Fruit fly (Drosophila melanogaster) whole organism, prepupa: ENCODE measurements around the gene rno.

Experiments
- Blimp-1 ChIP-seq: fragments of 200-800 bp; sonication (Bioruptor generic); optimal IDR thresholded peaks from 3 replicates; lab custom pipeline; 2017; ENCODE audit warnings: missing biosample characterization, missing genetic modification characterization, mild to moderate bottlenecking, moderate library complexity, missing genetic modification reagents
- CG10631 ChIP-seq: fragments of 200-800 bp; sonication (Bioruptor generic); optimal IDR thresholded peaks from 2 replicates; lab custom pipeline; 2016; ENCODE audit warnings: missing biosample characterization, missing genetic modification characterization
- CG10669 ChIP-seq: fragments of 200-800 bp; sonication (Bioruptor generic); optimal IDR thresholded peaks from 3 replicates; lab custom pipeline; 2018; ENCODE audit warnings: missing biosample characterization, mild to moderate bottlenecking, missing genetic modification characterization, moderate library complexity
- CG11294 ChIP-seq: fragments of 200-800 bp; sonication (Bioruptor generic); IDR thresholded peaks from 2 replicates; pipeline ENCODE4 v1.3.6; 2022; ENCODE audit warnings: missing biosample characterization, missing genetic modification characterization
- CG11762 ChIP-seq: fragments of 200-800 bp; sonication (Bioruptor generic); optimal IDR thresholded peaks from 3 replicates; lab custom pipeline; 2016; ENCODE audit warnings: missing biosample characterization, missing genetic modification characterization; ENCODE audit not compliant: insufficient read depth
- CG11902 ChIP-seq: fragments of 200-800 bp; sonication (Bioruptor generic); optimal IDR thresholded peaks from 3 replicates; lab custom pipeline; 2016; ENCODE audit warnings: missing biosample characterization, missing genetic modification characterization
- CG15336 ChIP-seq: fragments of 200-800 bp; sonication (Bioruptor generic); IDR thresholded peaks from 2 replicates; pipeline ENCODE4 v1.3.6; 2022; ENCODE audit warnings: missing biosample characterization, missing genetic modification characterization
- CG1621 ChIP-seq: fragments of 200-800 bp; sonication (Bioruptor generic); optimal IDR thresholded peaks from 3 replicates; lab custom pipeline; 2018; ENCODE audit warnings: missing biosample characterization, mild to moderate bottlenecking, missing genetic modification characterization
- CG16779 ChIP-seq: fragments of 200-800 bp; sonication (Bioruptor generic); optimal IDR thresholded peaks from 3 replicates; lab custom pipeline; 2017; ENCODE audit warnings: missing biosample characterization, mild to moderate bottlenecking, missing genetic modification characterization
- CG3032 ChIP-seq: fragments of 200-800 bp; optimal IDR thresholded peaks from 2 replicates; lab custom pipeline; 2019; ENCODE audit warnings: missing biosample characterization, mild to moderate bottlenecking, missing genetic modification characterization, moderate library complexity
- CG32006 ChIP-seq: fragments of 200-800 bp; sonication (Bioruptor generic); optimal IDR thresholded peaks from 3 replicates; lab custom pipeline; 2017; ENCODE audit warnings: missing biosample characterization, mild to moderate bottlenecking, missing genetic modification characterization
- CG34406 ChIP-seq: fragments of 200-800 bp; sonication (Bioruptor generic); optimal IDR thresholded peaks from 3 replicates; lab custom pipeline; 2016; ENCODE audit warnings: missing biosample characterization, missing genetic modification characterization
- CG3919 ChIP-seq: fragments of 200-800 bp; sonication (Bioruptor generic); optimal IDR thresholded peaks from 3 replicates; lab custom pipeline; 2016; ENCODE audit warnings: missing biosample characterization, missing genetic modification characterization
- CG4318 ChIP-seq: fragments of 200-800 bp; sonication (Bioruptor generic); optimal IDR thresholded peaks from 3 replicates; lab custom pipeline; 2017; ENCODE audit warnings: missing biosample characterization, mild to moderate bottlenecking, missing genetic modification characterization
- CG6163 ChIP-seq: fragments of 200-800 bp; sonication (Bioruptor generic); IDR thresholded peaks from 3 replicates; pipeline ENCODE4 v1.3.6; 2022; ENCODE audit warnings: missing biosample characterization, missing genetic modification characterization
- CG6276 ChIP-seq: fragments of 200-800 bp; sonication (Bioruptor generic); optimal IDR thresholded peaks from 2 replicates; lab custom pipeline; 2017; ENCODE audit warnings: missing biosample characterization, mild to moderate bottlenecking, missing genetic modification characterization
- CG6808 ChIP-seq: fragments of 200-800 bp; sonication (Bioruptor generic); optimal IDR thresholded peaks from 3 replicates; lab custom pipeline; 2017; ENCODE audit warnings: missing biosample characterization, missing genetic modification characterization, mild to moderate bottlenecking, moderate library complexity, missing genetic modification reagents
- CG6854 ChIP-seq: fragments of 200-800 bp; sonication (Bioruptor generic); optimal IDR thresholded peaks from 2 replicates; lab custom pipeline; 2017; ENCODE audit warnings: missing biosample characterization, mild to moderate bottlenecking, missing genetic modification characterization
- CG7368 ChIP-seq: fragments of 200-800 bp; sonication (Bioruptor generic); optimal IDR thresholded peaks from 3 replicates; lab custom pipeline; 2016; ENCODE audit warnings: missing biosample characterization, missing genetic modification characterization
- CG8119 ChIP-seq: fragments of 200-800 bp; sonication (Bioruptor generic); IDR thresholded peaks from 3 replicates; pipeline ENCODE4 v1.3.6; 2022; ENCODE audit warnings: missing biosample characterization, missing genetic modification characterization
- CG8319 ChIP-seq: fragments of 200-800 bp; sonication (Bioruptor generic); optimal IDR thresholded peaks from 3 replicates; lab custom pipeline; 2016; ENCODE audit warnings: missing biosample characterization, missing genetic modification characterization
- CG8632 ChIP-seq: fragments of 200-800 bp; sonication (Bioruptor generic); optimal IDR thresholded peaks from 3 replicates; lab custom pipeline; 2016; ENCODE audit warnings: missing biosample characterization, missing genetic modification characterization
- CG9139 ChIP-seq: fragments of 200-800 bp; sonication (Bioruptor generic); optimal IDR thresholded peaks from 3 replicates; lab custom pipeline; 2017; ENCODE audit warnings: missing biosample characterization, mild to moderate bottlenecking, missing genetic modification characterization
- Eip78C ChIP-seq: fragments of 200-800 bp; sonication (Bioruptor generic); peaks from one replicate; lab custom pipeline; 2016; ENCODE audit warnings: missing biosample characterization, missing genetic modification characterization
- Ets21C ChIP-seq: fragments of 200-800 bp; sonication (Bioruptor generic); optimal IDR thresholded peaks from 3 replicates; lab custom pipeline; 2016; ENCODE audit warnings: missing biosample characterization, missing genetic modification characterization
- Gug ChIP-seq: fragments of 200-800 bp; sonication (Bioruptor generic); IDR thresholded peaks from 2 replicates; pipeline ENCODE4 v1.3.6; 2022; ENCODE audit warnings: missing biosample characterization, missing genetic modification characterization
- Hr38 ChIP-seq: sonication (Bioruptor generic); optimal IDR thresholded peaks from 2 replicates; lab custom pipeline; 2016; ENCODE audit warnings: missing biosample characterization, missing genetic modification characterization
- Hr39 ChIP-seq: fragments of 200-800 bp; sonication (Bioruptor generic); optimal IDR thresholded peaks from 2 replicates; lab custom pipeline; 2016; ENCODE audit warnings: missing biosample characterization, missing genetic modification characterization
- Hr4 ChIP-seq: fragments of 200-800 bp; sonication (Bioruptor generic); optimal IDR thresholded peaks from 3 replicates; lab custom pipeline; 2016; ENCODE audit warnings: missing biosample characterization, missing genetic modification characterization
- Lpt ChIP-seq: fragments of 200-800 bp; sonication (Bioruptor generic); optimal IDR thresholded peaks from 3 replicates; lab custom pipeline; 2016; ENCODE audit warnings: missing biosample characterization, missing genetic modification characterization
- Met ChIP-seq: fragments of 200-800 bp; sonication (Bioruptor generic); optimal IDR thresholded peaks from 3 replicates; lab custom pipeline; 2016; ENCODE audit warnings: missing biosample characterization, missing genetic modification characterization
- Smox ChIP-seq: fragments of 200-800 bp; sonication (Bioruptor generic); optimal IDR thresholded peaks from 3 replicates; lab custom pipeline; 2016; ENCODE audit warnings: missing biosample characterization, missing genetic modification characterization
- Sox102F ChIP-seq: fragments of 200-800 bp; sonication (Bioruptor generic); optimal IDR thresholded peaks from 2 replicates; lab custom pipeline; 2016; ENCODE audit warnings: missing biosample characterization, mild to moderate bottlenecking, missing genetic modification characterization
- Sox15 ChIP-seq: fragments of 200-800 bp; sonication (Bioruptor generic); optimal IDR thresholded peaks from 3 replicates; lab custom pipeline; 2016; ENCODE audit warnings: missing biosample characterization, missing genetic modification characterization
- achi ChIP-seq: fragments of 200-800 bp; sonication (Bioruptor generic); optimal IDR thresholded peaks from 3 replicates; lab custom pipeline; 2016; ENCODE audit warnings: missing biosample characterization, missing genetic modification characterization
- acj6 ChIP-seq: fragments of 200-800 bp; sonication (Bioruptor generic); optimal IDR thresholded peaks from 3 replicates; lab custom pipeline; 2016; ENCODE audit warnings: missing biosample characterization, missing genetic modification characterization
- cyc ChIP-seq: fragments of 200-800 bp; sonication (Bioruptor generic); optimal IDR thresholded peaks from 3 replicates; lab custom pipeline; 2016; ENCODE audit warnings: missing biosample characterization, missing genetic modification characterization
- dac ChIP-seq: fragments of 200-800 bp; sonication (Bioruptor generic); optimal IDR thresholded peaks from 2 replicates; lab custom pipeline; 2017; ENCODE audit warnings: missing biosample characterization, mild to moderate bottlenecking, missing genetic modification characterization
- dsx ChIP-seq: fragments of 200-800 bp; optimal IDR thresholded peaks from 3 replicates; lab custom pipeline; 2019; ENCODE audit warnings: missing biosample characterization, mild to moderate bottlenecking, missing genetic modification characterization, moderate library complexity; ENCODE audit not compliant: poor library complexity, severe bottlenecking
- eg ChIP-seq: fragments of 200-800 bp; sonication (Bioruptor generic); IDR thresholded peaks from 3 replicates; pipeline ENCODE4 v1.3.6; 2022; ENCODE audit warnings: missing biosample characterization, missing genetic modification characterization
- fd59A ChIP-seq: fragments of 200-800 bp; sonication (Bioruptor generic); optimal IDR thresholded peaks from 2 replicates; lab custom pipeline; 2017; ENCODE audit warnings: missing biosample characterization, mild to moderate bottlenecking, missing genetic modification characterization, missing genetic modification reagents
- fd85E ChIP-seq: fragments of 200-800 bp; sonication (Bioruptor generic); optimal IDR thresholded peaks from 3 replicates; lab custom pipeline; 2016; ENCODE audit warnings: missing biosample characterization, missing genetic modification characterization
- lz ChIP-seq: fragments of 200-800 bp; sonication (Bioruptor generic); optimal IDR thresholded peaks from 3 replicates; lab custom pipeline; 2016; ENCODE audit warnings: missing biosample characterization, missing genetic modification characterization
- salr ChIP-seq, 2 experiments: fragments of 200-800 bp; sonication (Bioruptor generic); optimal IDR thresholded peaks; 3 replicates each; lab custom pipeline; 2016 to 2018; ENCODE audit warnings: missing biosample characterization in 2 of 2, missing genetic modification characterization in 2 of 2, mild to moderate bottlenecking in 1 of 2
- spab ChIP-seq: fragments of 200-800 bp; sonication (Bioruptor generic); optimal IDR thresholded peaks from 2 replicates; lab custom pipeline; 2017; ENCODE audit warnings: missing biosample characterization, mild to moderate bottlenecking, missing genetic modification characterization, missing genetic modification reagents
- topi ChIP-seq: fragments of 200-800 bp; sonication (Bioruptor generic); optimal IDR thresholded peaks from 3 replicates; lab custom pipeline; 2016; ENCODE audit warnings: missing biosample characterization, missing genetic modification characterization
- vri ChIP-seq: fragments of 200-800 bp; sonication (Bioruptor generic); optimal IDR thresholded peaks from 3 replicates; lab custom pipeline; 2016; ENCODE audit warnings: missing biosample characterization, mild to moderate bottlenecking, missing genetic modification characterization

rno gene

dm6 chr3L:166789-167132 is 32.8 kb downstream of the rno start (continued):
- TF ChIP-seq CG6854 (GFP tag; lab: Kevin White, UChicago) (no peak), salr (GFP tag; optimal IDR thresholded peaks at IDR 0.05; lab: Kevin White, UChicago) (no peak), fd59A (GFP tag; lab: Kevin White, UChicago) (no peak), Gug (GFP tag; lab: Robert Waterston, UW) (no peak), CG3032 (no peak), achi (GFP tag; lab: Kevin White, UChicago) (no peak), CG3919 (GFP tag; lab: Kevin White, UChicago) (peak; percentile 2), dac (no peak), Sox102F (GFP tag; lab: Kevin White, UChicago) (no peak)

dm6 chr3L:165981-166788 is 33.4 kb downstream of the rno start:
- TF ChIP-seq Eip78C (GFP tag; lab: Kevin White, UChicago): peak; percentile 91
- TF ChIP-seq CG11762 (GFP tag; lab: Kevin White, UChicago): no peak
- TF ChIP-seq cyc: peak; percentile 46
- no peak for TF ChIP-seq CG8632 (GFP tag; lab: Kevin White, UChicago)
- peak; percentile 50 for TF ChIP-seq topi (GFP tag; lab: Kevin White, UChicago)
- peak; percentile 0 for TF ChIP-seq dac
- TF ChIP-seq CG11294 (GFP tag; lab: Robert Waterston, UW): no peak; the same call in 1 of the 2 replicates
- TF ChIP-seq CG6854 (GFP tag; lab: Kevin White, UChicago): peak; percentile 36
- peak; percentile 26 for TF ChIP-seq fd59A (GFP tag; lab: Kevin White, UChicago)
- peak; percentile 9 for TF ChIP-seq Sox15 (GFP tag; lab: Kevin White, UChicago)
- TF ChIP-seq vri (GFP tag; lab: Kevin White, UChicago): peak; percentile 36
- TF ChIP-seq CG10631 (GFP tag; lab: Kevin White, UChicago): peak; percentile 57
- TF ChIP-seq CG34406 (GFP tag; lab: Kevin White, UChicago): peak; percentile 21
- TF ChIP-seq salr (GFP tag; optimal IDR thresholded peaks at IDR 0.05; lab: Kevin White, UChicago): peak in 1 of 2 experiments; percentile 23
- TF ChIP-seq CG32006 (GFP tag; lab: Kevin White, UChicago): peak; percentile 67
- peak; percentile 45 for TF ChIP-seq dsx (GFP tag; lab: Kevin White, UChicago)
- no peak for TF ChIP-seq Hr38 (GFP tag; lab: Kevin White, UChicago)
- TF ChIP-seq CG3919 (GFP tag; lab: Kevin White, UChicago): peak; percentile 65
- peak; percentile 54; the same call in 1 of the 3 replicates for TF ChIP-seq CG8119
- peak; percentile 34 for TF ChIP-seq CG10669
- no peak for TF ChIP-seq fd85E (GFP tag; lab: Kevin White, UChicago)
- no peak for TF ChIP-seq Blimp-1 (GFP tag; lab: Kevin White, UChicago)
- no peak for TF ChIP-seq CG8319 (GFP tag; lab: Kevin White, UChicago)
- peak; percentile 55 for TF ChIP-seq CG15336 (GFP tag; lab: Robert Waterston, UW)
- TF ChIP-seq Lpt (GFP tag; lab: Kevin White, UChicago): peak; percentile 60
- no peak for TF ChIP-seq spab (GFP tag; lab: Kevin White, UChicago)
- peak; percentile 24 for TF ChIP-seq CG11902 (GFP tag; lab: Kevin White, UChicago)
- peak; percentile 33 for TF ChIP-seq Ets21C (GFP tag; lab: Kevin White, UChicago)
- TF ChIP-seq CG7368 (GFP tag; lab: Kevin White, UChicago): peak; percentile 46
- peak; percentile 54 for TF ChIP-seq lz (GFP tag; lab: Kevin White, UChicago)
- peak; percentile 55 for TF ChIP-seq Sox102F (GFP tag; lab: Kevin White, UChicago)
- peak; percentile 26 for TF ChIP-seq Smox
- peak; percentile 54 for TF ChIP-seq Met (GFP tag; lab: Kevin White, UChicago)
- TF ChIP-seq eg (GFP tag; lab: Robert Waterston, UW): 0 out of 3 replicates have a peak, but pooled peaks have one; percentile 25
- no peak for TF ChIP-seq CG9139
- peak; percentile 67 for TF ChIP-seq CG6163 (GFP tag; lab: Robert Waterston, UW)
- TF ChIP-seq CG1621: peak; percentile 3
- TF ChIP-seq CG4318 (GFP tag; lab: Kevin White, UChicago): no peak
- TF ChIP-seq CG6808 (GFP tag; lab: Kevin White, UChicago): peak; percentile 32
- peak; percentile 29 for TF ChIP-seq acj6 (GFP tag; lab: Kevin White, UChicago)
- TF ChIP-seq Hr4 (GFP tag; lab: Kevin White, UChicago): peak; percentile 66
- peak; percentile 62 for TF ChIP-seq CG6276 (GFP tag; lab: Kevin White, UChicago)
- peak; percentile 30 for TF ChIP-seq Hr39 (GFP tag; lab: Kevin White, UChicago)
- TF ChIP-seq CG16779 (tag; lab: Kevin White, UChicago): no peak
